Fruit fly (Drosophila melanogaster) Kc167 (cell line): ENCODE data around the gene CG5112.

Experiments used
- h ChIP-seq: fragments of >200 bp; optimal IDR thresholded peaks from 3 replicates; lab custom pipeline; 2018; ENCODE audit warnings: missing external identifiers
- psq ChIP-seq: fragments of >200 bp; optimal IDR thresholded peaks from 2 replicates; lab custom pipeline; 2017; ENCODE audit warnings: missing external identifiers
- ttk ChIP-seq: sonication (Bioruptor generic); optimal IDR thresholded peaks from 2 replicates; lab custom pipeline; 2017; ENCODE audit warnings: missing external identifiers

- TF ChIP-seq ttk (lab: Kevin White, UChicago): no peak
- TF ChIP-seq psq: no peak
- no peak for TF ChIP-seq h (lab: Kevin White, UChicago)
These were observed 42.5 kb upstream of the CG5112 start for dm6 chr3R:25448737-25449136.
